Fruit fly (Drosophila melanogaster) whole organism, embryonic: ENCODE measurements around the gene kat80.

Experiments
- C15 ChIP-seq: fragments of 200-800 bp; sonication (Bioruptor generic); IDR thresholded peaks from 3 replicates; pipeline ENCODE4 v1.3.6; 2022; ENCODE audit warnings: missing biosample characterization, missing genetic modification characterization
- CG1024 ChIP-seq: fragments of 200-800 bp; sonication (Bioruptor generic); IDR thresholded peaks from 2 replicates; pipeline ENCODE4 v1.3.6; 2022; ENCODE audit warnings: missing biosample characterization, missing genetic modification characterization
- CG11247 ChIP-seq: fragments of 200-800 bp; sonication (Bioruptor generic); IDR thresholded peaks from 2 replicates; pipeline ENCODE4 v1.3.6; 2022; ENCODE audit warnings: missing biosample characterization, missing genetic modification characterization
- CG12391 ChIP-seq: fragments of 200-800 bp; sonication (Bioruptor generic); optimal IDR thresholded peaks from 3 replicates; lab custom pipeline; 2018; ENCODE audit warnings: missing biosample characterization, mild to moderate bottlenecking, missing genetic modification characterization, moderate library complexity
- CG12659 ChIP-seq: fragments of 200-800 bp; sonication (Bioruptor generic); optimal IDR thresholded peaks from 3 replicates; lab custom pipeline; 2017; ENCODE audit warnings: mild to moderate bottlenecking, missing biosample characterization, missing genetic modification reagents, missing genetic modification characterization
- CG13287 ChIP-seq: fragments of 200-800 bp; sonication (Bioruptor generic); IDR thresholded peaks from 2 replicates; pipeline ENCODE4 v1.3.6; 2022; ENCODE audit warnings: missing biosample characterization, missing genetic modification characterization; ENCODE audit not compliant: partially characterized antibody
- CG17359 ChIP-seq: fragments of 200-800 bp; sonication (Bioruptor generic); optimal IDR thresholded peaks from 3 replicates; lab custom pipeline; 2018; ENCODE audit warnings: missing biosample characterization, mild to moderate bottlenecking, missing genetic modification characterization, moderate library complexity
- CG17568 ChIP-seq: fragments of 200-800 bp; sonication (Bioruptor generic); optimal IDR thresholded peaks from 2 replicates; lab custom pipeline; 2018; ENCODE audit warnings: missing biosample characterization, mild to moderate bottlenecking, missing genetic modification characterization, moderate library complexity
- CG17802 ChIP-seq: fragments of 200-800 bp; sonication (Bioruptor generic); optimal IDR thresholded peaks from 2 replicates; lab custom pipeline; 2018; ENCODE audit warnings: missing biosample characterization, mild to moderate bottlenecking, missing genetic modification characterization, moderate library complexity
- CG17829 ChIP-seq: fragments of 200-800 bp; optimal IDR thresholded peaks from 2 replicates; lab custom pipeline; 2019; ENCODE audit warnings: missing biosample characterization, mild to moderate bottlenecking, missing genetic modification characterization, moderate library complexity
- CG34376 ChIP-seq: fragments of 200-800 bp; sonication (Bioruptor generic); optimal IDR thresholded peaks from 2 replicates; lab custom pipeline; 2018; ENCODE audit warnings: missing biosample characterization, mild to moderate bottlenecking, missing genetic modification characterization
- CG42726 ChIP-seq: fragments of 200-800 bp; sonication (Bioruptor generic); IDR thresholded peaks from 2 replicates; pipeline ENCODE4 v1.3.6; 2022; ENCODE audit warnings: missing biosample characterization, missing genetic modification characterization; ENCODE audit not compliant: partially characterized antibody
- CG4617 ChIP-seq: fragments of 200-800 bp; sonication (Bioruptor generic); optimal IDR thresholded peaks from 3 replicates; lab custom pipeline; 2016; ENCODE audit warnings: missing biosample characterization, missing genetic modification characterization, borderline replicate concordance
- CG6683 ChIP-seq: fragments of 200-800 bp; sonication (Bioruptor generic); optimal IDR thresholded peaks from 2 replicates; lab custom pipeline; 2017; ENCODE audit warnings: missing biosample characterization, mild to moderate bottlenecking, missing genetic modification characterization, missing genetic modification reagents
- CG7963 ChIP-seq: fragments of 200-800 bp; sonication (Bioruptor generic); IDR thresholded peaks from 3 replicates; pipeline ENCODE4 v1.3.6; 2022; ENCODE audit warnings: missing biosample characterization, missing genetic modification characterization; ENCODE audit not compliant: partially characterized antibody
- CG8290 ChIP-seq, 3 experiments: fragments of 200-800 bp; sonication (Bioruptor generic); optimal IDR thresholded peaks; 2 replicates each; lab custom pipeline; 2016 to 2019; ENCODE audit warnings: missing biosample characterization in 3 of 3, missing genetic modification characterization in 3 of 3, mild to moderate bottlenecking in 2 of 3, moderate library complexity in 1 of 3
- CG9437 ChIP-seq: fragments of 200-800 bp; sonication (Bioruptor generic); optimal IDR thresholded peaks from 2 replicates; lab custom pipeline; 2018; ENCODE audit warnings: missing biosample characterization, mild to moderate bottlenecking, missing genetic modification characterization
- CkIIα-i1 ChIP-seq: fragments of 200-800 bp; sonication (Bioruptor generic); IDR thresholded peaks from 2 replicates; pipeline ENCODE4 v1.3.6; 2022; ENCODE audit warnings: missing biosample characterization, missing genetic modification characterization
- Deaf1 ChIP-seq: fragments of 200-800 bp; optimal IDR thresholded peaks from 3 replicates; lab custom pipeline; 2019; ENCODE audit warnings: missing biosample characterization, mild to moderate bottlenecking, missing genetic modification characterization, moderate library complexity
- Dip2 ChIP-seq: fragments of 200-800 bp; sonication (Bioruptor generic); IDR thresholded peaks from 2 replicates; pipeline ENCODE4 v1.3.6; 2022; ENCODE audit warnings: missing biosample characterization, missing genetic modification characterization
- Fer2 ChIP-seq: fragments of 200-800 bp; sonication (Bioruptor generic); optimal IDR thresholded peaks from 2 replicates; lab custom pipeline; 2018; ENCODE audit warnings: missing biosample characterization, mild to moderate bottlenecking, missing genetic modification characterization, moderate library complexity
- HLH3B ChIP-seq: fragments of 200-800 bp; sonication (Bioruptor generic); IDR thresholded peaks from 2 replicates; pipeline ENCODE4 v1.3.6; 2022; ENCODE audit warnings: missing biosample characterization, missing genetic modification characterization
- HLH54F ChIP-seq: fragments of 200-800 bp; sonication (Bioruptor generic); optimal IDR thresholded peaks from 3 replicates; lab custom pipeline; 2016; ENCODE audit warnings: missing biosample characterization, missing genetic modification characterization
- Hey ChIP-seq: fragments of 200-800 bp; sonication (Bioruptor generic); optimal IDR thresholded peaks from 3 replicates; lab custom pipeline; 2018; ENCODE audit warnings: missing biosample characterization, mild to moderate bottlenecking, missing genetic modification characterization
- Jarid2 ChIP-seq: fragments of 200-800 bp; sonication (Bioruptor generic); optimal IDR thresholded peaks from 3 replicates; lab custom pipeline; 2017; ENCODE audit warnings: mild to moderate bottlenecking, missing biosample characterization, missing genetic modification reagents, missing genetic modification characterization
- Mad ChIP-seq: fragments of 200-800 bp; sonication (Bioruptor generic); optimal IDR thresholded peaks from 2 replicates; lab custom pipeline; 2016; ENCODE audit warnings: missing biosample characterization, missing genetic modification characterization
- Med ChIP-seq: fragments of 200-800 bp; sonication (Bioruptor generic); peaks from one replicate; lab custom pipeline; 2016; ENCODE audit warnings: missing biosample characterization, missing genetic modification characterization, mild to moderate bottlenecking, inconsistent platforms, moderate library complexity
- Poxn ChIP-seq: fragments of 200-800 bp; sonication (Bioruptor generic); IDR thresholded peaks from 2 replicates; pipeline ENCODE4 v1.3.6; 2022; ENCODE audit warnings: missing biosample characterization, missing genetic modification characterization
- TFAM ChIP-seq: fragments of 200-800 bp; sonication (Bioruptor generic); optimal IDR thresholded peaks from 2 replicates; lab custom pipeline; 2017; ENCODE audit warnings: missing biosample characterization, missing genetic modification characterization, inconsistent platforms
- Trl ChIP-seq, 3 experiments: fragments of >200 bp in 2 of 3; fragments of 200-800 bp in 1 of 3; sonication (Bioruptor generic) in 1 of 3; optimal IDR thresholded peaks; 2 replicates in 1 of 3; 3 replicates in 2 of 3; lab custom pipeline; 2016 to 2017; ENCODE audit warnings: missing biosample characterization in 1 of 3, missing genetic modification characterization in 1 of 3
- Xbp1 ChIP-seq: fragments of 200-800 bp; sonication (Bioruptor generic); optimal IDR thresholded peaks from 3 replicates; lab custom pipeline; 2016; ENCODE audit warnings: missing biosample characterization, mild to moderate bottlenecking, missing genetic modification characterization
- br ChIP-seq: fragments of >200 bp; optimal IDR thresholded peaks from 2 replicates; lab custom pipeline; 2017
- chn ChIP-seq: fragments of 200-800 bp; sonication (Bioruptor generic); optimal IDR thresholded peaks from 2 replicates; lab custom pipeline; 2016; ENCODE audit warnings: missing biosample characterization, missing genetic modification characterization
- ci ChIP-seq: fragments of 200-800 bp; sonication (Bioruptor generic); IDR thresholded peaks from 3 replicates; pipeline ENCODE4 v1.3.6; 2022; ENCODE audit warnings: missing biosample characterization, missing genetic modification characterization
- dysf ChIP-seq: fragments of 200-800 bp; sonication (Bioruptor generic); IDR thresholded peaks from 3 replicates; pipeline ENCODE4 v1.3.6; 2022; ENCODE audit warnings: missing biosample characterization, missing genetic modification characterization
- eve ChIP-seq, 2 experiments: fragments of >200 bp; optimal IDR thresholded peaks; 2 replicates each; lab custom pipeline; 2017; ENCODE audit warnings: missing biosample characterization in 2 of 2, missing genetic modification characterization in 2 of 2
- fd102C ChIP-seq: fragments of 200-800 bp; sonication (Bioruptor generic); optimal IDR thresholded peaks from 2 replicates; lab custom pipeline; 2018; ENCODE audit warnings: missing biosample characterization, mild to moderate bottlenecking, missing genetic modification characterization, moderate library complexity
- fu2 ChIP-seq: fragments of 200-800 bp; sonication (Bioruptor generic); optimal IDR thresholded peaks from 2 replicates; lab custom pipeline; 2016; ENCODE audit warnings: missing biosample characterization, missing genetic modification characterization
- gfzf ChIP-seq: fragments of 200-800 bp; sonication (Bioruptor generic); optimal IDR thresholded peaks from 2 replicates; lab custom pipeline; 2016; ENCODE audit warnings: missing biosample characterization, mild to moderate bottlenecking, missing genetic modification characterization, moderate library complexity
- ind ChIP-seq: fragments of 200-800 bp; sonication (Bioruptor generic); optimal IDR thresholded peaks from 3 replicates; lab custom pipeline; 2016; ENCODE audit warnings: missing biosample characterization, missing genetic modification characterization
- jing ChIP-seq: fragments of 200-800 bp; sonication (Bioruptor generic); optimal IDR thresholded peaks from 2 replicates; lab custom pipeline; 2018; ENCODE audit warnings: missing biosample characterization, mild to moderate bottlenecking, missing genetic modification characterization
- kah ChIP-seq: fragments of 200-800 bp; sonication (Bioruptor generic); optimal IDR thresholded peaks from 2 replicates; lab custom pipeline; 2018; ENCODE audit warnings: missing biosample characterization, mild to moderate bottlenecking, missing genetic modification characterization
- lilli ChIP-seq: fragments of 200-800 bp; sonication (Bioruptor generic); optimal IDR thresholded peaks from 3 replicates; lab custom pipeline; 2016; ENCODE audit warnings: missing biosample characterization, missing genetic modification characterization
- mam ChIP-seq: fragments of 200-800 bp; sonication (Bioruptor generic); optimal IDR thresholded peaks from 3 replicates; lab custom pipeline; 2016; ENCODE audit warnings: missing biosample characterization, missing genetic modification characterization
- pnt ChIP-seq: fragments of 200-800 bp; sonication (Bioruptor generic); optimal IDR thresholded peaks from 3 replicates; lab custom pipeline; 2016; ENCODE audit warnings: missing biosample characterization, missing genetic modification characterization
- rib ChIP-seq: fragments of 200-800 bp; sonication (Bioruptor generic); IDR thresholded peaks from 2 replicates; pipeline ENCODE4 v1.3.6; 2022; ENCODE audit warnings: missing biosample characterization, missing genetic modification characterization
- ssp ChIP-seq: fragments of 200-800 bp; sonication (Bioruptor generic); IDR thresholded peaks from 2 replicates; pipeline ENCODE4 v1.3.6; 2022; ENCODE audit warnings: missing biosample characterization, missing genetic modification characterization
- vfl ChIP-seq: fragments of 200-800 bp; sonication (Bioruptor generic); optimal IDR thresholded peaks from 2 replicates; lab custom pipeline; 2016; ENCODE audit warnings: missing biosample characterization, missing genetic modification characterization
- zfh1 ChIP-seq: fragments of 200-800 bp; sonication (Bioruptor generic); IDR thresholded peaks from 3 replicates; pipeline ENCODE4 v1.3.6; 2022; ENCODE audit warnings: missing biosample characterization, missing genetic modification characterization

The kat80 gene

dm6 chrX:16320197-16320921, 44.4 kb upstream of the kat80 start, which contains the start of gene Cyp1 (continued):
- TF ChIP-seq CG17802 (tag; lab: Kevin White, UChicago) (peak; percentile 27), CG13287 (GFP tag; lab: Robert Waterston, UW) (peak; percentile 77), CG17829 (tag; lab: Kevin White, UChicago) (peak; percentile 11), eve (GFP tag; optimal IDR thresholded peaks at IDR 0.05; lab: Kevin White, UChicago) (no peak), CG11247 (GFP tag; lab: Robert Waterston, UW) (peak; percentile 51), CkIIα-i1 (no peak), Dip2 (GFP tag; lab: Robert Waterston, UW) (no peak), fu2 (GFP tag; lab: Kevin White, UChicago) (no peak), gfzf (peak; percentile 28), ssp (GFP tag; lab: Robert Waterston, UW) (peak; percentile 74), mam (GFP tag; lab: Kevin White, UChicago) (peak; percentile 18), CG17359 (tag; lab: Kevin White, UChicago) (peak; percentile 15), rib (peak; percentile 42; the same call in 1 of the 2 replicates), Jarid2 (GFP tag; lab: Kevin White, UChicago) (no peak), kah (no peak), zfh1 (GFP tag; lab: Robert Waterston, UW) (peak; percentile 70; the same call in 2 of the 3 replicates), Trl (optimal IDR thresholded peaks at IDR 0.05; lab: Kevin White, UChicago) (no peak), Trl (GFP tag; optimal IDR thresholded peaks at IDR 0.05; lab: Kevin White, UChicago) (no peak), pnt (GFP tag; lab: Kevin White, UChicago) (no peak), vfl (no peak), CG42726 (GFP tag; lab: Robert Waterston, UW) (peak; percentile 92), chn (GFP tag; lab: Kevin White, UChicago) (no peak), CG34376 (no peak), br (lab: Kevin White, UChicago) (no peak), jing (no peak), C15 (GFP tag; lab: Robert Waterston, UW) (no peak), CG9437 (GFP tag; lab: Kevin White, UChicago) (no peak), fd102C (GFP tag; lab: Kevin White, UChicago) (no peak), CG12659 (GFP tag; lab: Kevin White, UChicago) (peak; percentile 60), lilli (GFP tag; lab: Kevin White, UChicago) (peak; percentile 49), ind (GFP tag; lab: Kevin White, UChicago) (peak; percentile 11), HLH3B (peak; percentile 19; the same call in 1 of the 2 replicates), CG1024 (GFP tag; lab: Robert Waterston, UW) (peak; percentile 79), Fer2 (tag; lab: Kevin White, UChicago) (no peak), Xbp1 (peak; percentile 34), Deaf1 (tag; lab: Kevin White, UChicago) (peak; percentile 63), Hey (tag; lab: Kevin White, UChicago) (no peak), Poxn (GFP tag; lab: Robert Waterston, UW) (no peak), CG12391 (tag; lab: Kevin White, UChicago) (peak; percentile 19), dysf (peak; percentile 47; the same call in 2 of the 3 replicates), CG8290 (GFP tag; optimal IDR thresholded peaks at IDR 0.05; lab: Kevin White, UChicago) (peak; percentile 24), CG8290 (tag; optimal IDR thresholded peaks at IDR 0.05; lab: Kevin White, UChicago) (peak; percentile 0 to 80), HLH54F (peak; percentile 9), CG7963 (GFP tag; lab: Robert Waterston, UW) (peak; percentile 72; the same call in 2 of the 3 replicates), TFAM (GFP tag; lab: Kevin White, UChicago) (no peak), CG6683 (no peak), Mad (GFP tag; lab: Kevin White, UChicago) (no peak), CG4617 (GFP tag; lab: Kevin White, UChicago) (no peak), Med (GFP tag; lab: Kevin White, UChicago) (peak; percentile 88), ci (GFP tag; lab: Robert Waterston, UW) (peak; percentile 77), CG17568 (GFP tag; lab: Kevin White, UChicago) (no peak)
